Fruit fly (Drosophila melanogaster) whole organism, embryonic: ENCODE results near the gene CG46459.

ENCODE experiments used
- Atf3 ChIP-seq: fragments of 200-800 bp; sonication (Bioruptor generic); optimal IDR thresholded peaks from 3 replicates; lab custom pipeline; 2016; ENCODE audit warnings: missing biosample characterization, missing genetic modification characterization
- CG10431 ChIP-seq: fragments of 200-800 bp; sonication (Bioruptor generic); optimal IDR thresholded peaks from 3 replicates; lab custom pipeline; 2018; ENCODE audit warnings: missing biosample characterization, mild to moderate bottlenecking, missing genetic modification characterization
- CG12391 ChIP-seq: fragments of 200-800 bp; sonication (Bioruptor generic); optimal IDR thresholded peaks from 3 replicates; lab custom pipeline; 2018; ENCODE audit warnings: missing biosample characterization, mild to moderate bottlenecking, missing genetic modification characterization, moderate library complexity
- CG13624 ChIP-seq: fragments of 200-800 bp; sonication (Bioruptor generic); optimal IDR thresholded peaks from 2 replicates; lab custom pipeline; 2016; ENCODE audit warnings: missing biosample characterization, missing genetic modification characterization
- CG13894 ChIP-seq: fragments of 200-800 bp; sonication (Bioruptor generic); optimal IDR thresholded peaks from 3 replicates; lab custom pipeline; 2018; ENCODE audit warnings: missing biosample characterization, mild to moderate bottlenecking, missing genetic modification characterization, moderate library complexity
- CG14860 ChIP-seq: fragments of 200-800 bp; sonication (Bioruptor generic); IDR thresholded peaks from 3 replicates; pipeline ENCODE4 v1.3.6; 2022; ENCODE audit warnings: missing biosample characterization, missing genetic modification characterization; ENCODE audit not compliant: partially characterized antibody
- CG15269 ChIP-seq: fragments of 200-800 bp; sonication (Bioruptor generic); optimal IDR thresholded peaks from 2 replicates; lab custom pipeline; 2018; ENCODE audit warnings: missing biosample characterization, mild to moderate bottlenecking, missing genetic modification characterization, moderate library complexity
- CG1603 ChIP-seq: fragments of 200-800 bp; sonication (Bioruptor generic); optimal IDR thresholded peaks from 2 replicates; lab custom pipeline; 2019; ENCODE audit warnings: missing biosample characterization, mild to moderate bottlenecking, missing genetic modification characterization, moderate library complexity
- CG1647 ChIP-seq: fragments of 200-800 bp; sonication (Bioruptor generic); optimal IDR thresholded peaks from 3 replicates; lab custom pipeline; 2016; ENCODE audit warnings: missing biosample characterization, missing genetic modification characterization
- CG17568 ChIP-seq: fragments of 200-800 bp; sonication (Bioruptor generic); optimal IDR thresholded peaks from 2 replicates; lab custom pipeline; 2018; ENCODE audit warnings: missing biosample characterization, mild to moderate bottlenecking, missing genetic modification characterization, moderate library complexity
- CG17829 ChIP-seq: fragments of 200-800 bp; optimal IDR thresholded peaks from 2 replicates; lab custom pipeline; 2019; ENCODE audit warnings: missing biosample characterization, mild to moderate bottlenecking, missing genetic modification characterization, moderate library complexity
- CG31365 ChIP-seq: fragments of 200-800 bp; sonication (Bioruptor generic); optimal IDR thresholded peaks from 2 replicates; lab custom pipeline; 2018; ENCODE audit warnings: missing biosample characterization, mild to moderate bottlenecking, missing genetic modification characterization
- CG3995 ChIP-seq: fragments of 200-800 bp; sonication (Bioruptor generic); optimal IDR thresholded peaks from 3 replicates; lab custom pipeline; 2016; ENCODE audit warnings: missing biosample characterization, missing genetic modification characterization
- CG42726 ChIP-seq: fragments of 200-800 bp; sonication (Bioruptor generic); IDR thresholded peaks from 2 replicates; pipeline ENCODE4 v1.3.6; 2022; ENCODE audit warnings: missing biosample characterization, missing genetic modification characterization; ENCODE audit not compliant: partially characterized antibody
- CG5180 ChIP-seq: fragments of 200-800 bp; sonication (Bioruptor generic); optimal IDR thresholded peaks from 3 replicates; lab custom pipeline; 2017; ENCODE audit warnings: missing biosample characterization, missing genetic modification characterization, mild to moderate bottlenecking, moderate library complexity, missing genetic modification reagents
- CG6791 ChIP-seq: fragments of 200-800 bp; sonication (Bioruptor generic); IDR thresholded peaks from 3 replicates; pipeline ENCODE4 v1.3.6; 2022; ENCODE audit warnings: missing biosample characterization, missing genetic modification characterization; ENCODE audit not compliant: partially characterized antibody
- CG8290 ChIP-seq, 3 experiments: fragments of 200-800 bp; sonication (Bioruptor generic); optimal IDR thresholded peaks; 2 replicates each; lab custom pipeline; 2016 to 2019; ENCODE audit warnings: missing biosample characterization in 3 of 3, missing genetic modification characterization in 3 of 3, mild to moderate bottlenecking in 2 of 3, moderate library complexity in 1 of 3
- CG9437 ChIP-seq: fragments of 200-800 bp; sonication (Bioruptor generic); optimal IDR thresholded peaks from 2 replicates; lab custom pipeline; 2018; ENCODE audit warnings: missing biosample characterization, mild to moderate bottlenecking, missing genetic modification characterization
- CG9932 ChIP-seq: fragments of 200-800 bp; sonication (Bioruptor generic); IDR thresholded peaks from 2 replicates; pipeline ENCODE4 v1.3.6; 2022; ENCODE audit warnings: missing biosample characterization, missing genetic modification characterization
- Camta ChIP-seq: fragments of 200-800 bp; sonication (Bioruptor generic); optimal IDR thresholded peaks from 2 replicates; lab custom pipeline; 2016; ENCODE audit warnings: missing biosample characterization, missing genetic modification characterization
- Deaf1 ChIP-seq: fragments of 200-800 bp; optimal IDR thresholded peaks from 3 replicates; lab custom pipeline; 2019; ENCODE audit warnings: missing biosample characterization, mild to moderate bottlenecking, missing genetic modification characterization, moderate library complexity
- Doc3 ChIP-seq: fragments of 200-800 bp; sonication (Bioruptor generic); IDR thresholded peaks from 3 replicates; pipeline ENCODE4 v1.3.6; 2022; ENCODE audit warnings: missing biosample characterization, missing genetic modification characterization; ENCODE audit not compliant: partially characterized antibody
- E2f1 ChIP-seq: fragments of 200-800 bp; sonication (Bioruptor generic); IDR thresholded peaks from 2 replicates; pipeline ENCODE4 v1.3.6; 2022; ENCODE audit warnings: missing biosample characterization, missing genetic modification characterization
- Hey ChIP-seq: fragments of 200-800 bp; sonication (Bioruptor generic); optimal IDR thresholded peaks from 3 replicates; lab custom pipeline; 2018; ENCODE audit warnings: missing biosample characterization, mild to moderate bottlenecking, missing genetic modification characterization
- HmgD ChIP-seq: fragments of 200-800 bp; sonication (Bioruptor generic); optimal IDR thresholded peaks from 3 replicates; lab custom pipeline; 2016; ENCODE audit warnings: missing biosample characterization, missing genetic modification characterization
- Hmx ChIP-seq: fragments of 200-800 bp; sonication (Bioruptor generic); optimal IDR thresholded peaks from 2 replicates; lab custom pipeline; 2016; ENCODE audit warnings: missing biosample characterization, missing genetic modification characterization
- Nf-YB ChIP-seq: fragments of 200-800 bp; sonication (Bioruptor generic); optimal IDR thresholded peaks from 3 replicates; lab custom pipeline; 2019; ENCODE audit warnings: missing biosample characterization, mild to moderate bottlenecking, missing genetic modification characterization, moderate library complexity
- Trl ChIP-seq, 3 experiments: fragments of >200 bp in 2 of 3; fragments of 200-800 bp in 1 of 3; sonication (Bioruptor generic) in 1 of 3; optimal IDR thresholded peaks; 2 replicates in 1 of 3; 3 replicates in 2 of 3; lab custom pipeline; 2016 to 2017; ENCODE audit warnings: missing biosample characterization in 1 of 3, missing genetic modification characterization in 1 of 3
- Xrp1 ChIP-seq: fragments of 200-800 bp; sonication (Bioruptor generic); IDR thresholded peaks from 2 replicates; pipeline ENCODE4 v1.3.6; 2022; ENCODE audit warnings: missing biosample characterization, missing genetic modification characterization
- amos ChIP-seq: fragments of 200-800 bp; sonication (Bioruptor generic); IDR thresholded peaks from 2 replicates; pipeline ENCODE4 v1.3.6; 2022; ENCODE audit warnings: missing biosample characterization, missing genetic modification characterization; ENCODE audit not compliant: partially characterized antibody
- chinmo ChIP-seq: fragments of 200-800 bp; sonication (Bioruptor generic); IDR thresholded peaks from 4 replicates; pipeline ENCODE4 v1.3.6; 2022; ENCODE audit warnings: missing biosample characterization, missing genetic modification characterization; ENCODE audit not compliant: partially characterized antibody
- crc ChIP-seq: fragments of 200-800 bp; sonication (Bioruptor generic); optimal IDR thresholded peaks from 2 replicates; lab custom pipeline; 2016; ENCODE audit warnings: missing biosample characterization, missing genetic modification characterization
- dmrt11E ChIP-seq: fragments of 200-800 bp; sonication (Bioruptor generic); optimal IDR thresholded peaks from 3 replicates; lab custom pipeline; 2018; ENCODE audit warnings: missing biosample characterization, mild to moderate bottlenecking, missing genetic modification characterization, moderate library complexity
- grn ChIP-seq: fragments of 200-800 bp; sonication (Bioruptor generic); optimal IDR thresholded peaks from 3 replicates; lab custom pipeline; 2017; ENCODE audit warnings: missing biosample characterization, missing genetic modification characterization
- her ChIP-seq: fragments of 200-800 bp; sonication (Bioruptor generic); optimal IDR thresholded peaks from 2 replicates; lab custom pipeline; 2016; ENCODE audit warnings: missing biosample characterization, missing genetic modification characterization
- inv ChIP-seq: fragments of 200-800 bp; sonication (Bioruptor generic); IDR thresholded peaks from 2 replicates; pipeline ENCODE4 v1.3.6; 2022; ENCODE audit warnings: missing biosample characterization, missing genetic modification characterization; ENCODE audit not compliant: partially characterized antibody
- kni ChIP-seq: fragments of 200-800 bp; sonication (Bioruptor generic); optimal IDR thresholded peaks from 3 replicates; lab custom pipeline; 2017; ENCODE audit warnings: mild to moderate bottlenecking, missing biosample characterization, missing genetic modification reagents, missing genetic modification characterization
- lab ChIP-seq: fragments of 200-800 bp; sonication (Bioruptor generic); optimal IDR thresholded peaks from 3 replicates; lab custom pipeline; 2017; ENCODE audit warnings: missing biosample characterization, missing genetic modification characterization, mild to moderate bottlenecking, moderate library complexity, missing genetic modification reagents
- lmd ChIP-seq: fragments of 200-800 bp; sonication (Bioruptor generic); IDR thresholded peaks from 2 replicates; pipeline ENCODE4 v1.3.6; 2022; ENCODE audit warnings: missing biosample characterization, missing genetic modification characterization
- otp ChIP-seq: fragments of 200-800 bp; sonication (Bioruptor generic); IDR thresholded peaks from 3 replicates; pipeline ENCODE4, ENCODE4 v1.3.6; 2022; ENCODE audit warnings: missing biosample characterization, missing genetic modification characterization
- pita ChIP-seq: fragments of 200-800 bp; sonication (Bioruptor generic); optimal IDR thresholded peaks from 2 replicates; lab custom pipeline; 2017; ENCODE audit warnings: missing biosample characterization, mild to moderate bottlenecking, missing genetic modification characterization
- prd ChIP-seq, 3 experiments: fragments of >200 bp in 2 of 3; fragments of 200-800 bp in 1 of 3; sonication (Bioruptor generic) in 1 of 3; optimal IDR thresholded peaks in 2 of 3; IDR thresholded peaks in 1 of 3; 2 replicates in 2 of 3; 3 replicates in 1 of 3; pipeline versions ENCODE4 v1.3.6 to Lab custom; 2017 to 2022; ENCODE audit warnings: missing biosample characterization in 1 of 3, missing genetic modification characterization in 1 of 3
- pros ChIP-seq: fragments of 200-800 bp; sonication (Bioruptor generic); optimal IDR thresholded peaks from 3 replicates; lab custom pipeline; 2019; ENCODE audit warnings: missing biosample characterization, mild to moderate bottlenecking, missing genetic modification characterization, moderate library complexity
- sd ChIP-seq: fragments of 200-800 bp; sonication (Bioruptor generic); optimal IDR thresholded peaks from 3 replicates; lab custom pipeline; 2018; ENCODE audit warnings: missing biosample characterization, mild to moderate bottlenecking, missing genetic modification characterization, moderate library complexity
- stwl ChIP-seq: fragments of 200-800 bp; sonication (Bioruptor generic); optimal IDR thresholded peaks from 3 replicates; lab custom pipeline; 2018; ENCODE audit warnings: missing biosample characterization, mild to moderate bottlenecking, missing genetic modification characterization, moderate library complexity
- vvl ChIP-seq: fragments of 200-800 bp; sonication (Bioruptor generic); IDR thresholded peaks from 2 replicates; pipeline ENCODE4 v1.3.6; 2022; ENCODE audit warnings: missing biosample characterization, missing genetic modification characterization

CG46459 gene

DNA sequence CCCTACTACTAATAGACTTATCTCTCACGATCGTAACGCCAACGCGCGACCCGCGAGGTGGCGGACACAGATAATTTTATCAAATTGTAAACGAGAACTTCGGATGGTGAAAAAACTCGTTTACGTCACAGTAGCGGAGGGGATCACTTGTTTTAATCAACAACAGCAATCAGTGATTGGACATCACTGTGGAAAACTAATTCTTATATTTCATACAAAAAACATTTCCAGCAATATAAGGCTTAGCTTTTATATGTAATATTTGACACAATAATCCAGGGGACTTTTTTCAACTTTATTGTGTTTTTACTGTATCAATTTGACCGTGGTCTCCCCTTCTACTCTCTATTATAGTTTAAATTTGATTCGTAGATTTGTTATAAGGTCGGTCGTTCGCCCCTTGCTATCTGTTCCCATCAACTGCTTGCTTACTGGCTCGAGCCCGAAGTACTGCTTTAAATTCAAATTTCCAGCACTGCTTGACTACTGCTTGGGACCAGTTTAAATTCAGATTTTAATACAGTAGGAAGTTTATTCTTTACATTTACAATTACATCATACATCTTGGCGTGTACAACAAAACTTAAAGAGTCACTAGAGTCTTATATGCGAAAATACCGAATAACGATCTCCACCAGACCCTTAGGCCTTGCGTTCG, 19.1 kb upstream of the CG46459 start, which contains the start of gene CG6465 (continued):
- TF ChIP-seq CG8290 (GFP tag; optimal IDR thresholded peaks at IDR 0.05; lab: Kevin White, UChicago) (peak; percentile 39), CG8290 (tag; optimal IDR thresholded peaks at IDR 0.05; lab: Kevin White, UChicago) (peak; percentile 56 to 76), Hey (tag; lab: Kevin White, UChicago) (no peak), CG6791 (GFP tag; lab: Robert Waterston, UW) (no peak), lmd (GFP tag; lab: Robert Waterston, UW) (peak; percentile 17; the same call in 1 of the 2 replicates), Atf3 (GFP tag; lab: Kevin White, UChicago) (no peak), Hmx (no peak), stwl (peak; percentile 85), crc (GFP tag; lab: Kevin White, UChicago) (peak; percentile 4), CG1603 (tag; lab: Kevin White, UChicago) (peak; percentile 15), pros (GFP tag; lab: Kevin White, UChicago) (peak; percentile 47), chinmo (GFP tag; lab: Robert Waterston, UW) (0 out of 4 replicates have a peak, but pooled peaks have one; percentile 5), prd (optimal IDR thresholded peaks at IDR 0.05; lab: Kevin White, UChicago) (no peak), prd (GFP tag; IDR thresholded peaks at IDR 0.05; lab: Robert Waterston, UW) (no peak), CG15269 (tag; lab: Kevin White, UChicago) (no peak), CG3995 (GFP tag; lab: Kevin White, UChicago) (peak; percentile 52), CG10431 (GFP tag; lab: Kevin White, UChicago) (no peak), CG1647 (GFP tag; lab: Kevin White, UChicago) (no peak), Nf-YB (GFP tag; lab: Kevin White, UChicago) (peak; percentile 10), lab (GFP tag; lab: Kevin White, UChicago) (peak; percentile 68), CG17568 (GFP tag; lab: Kevin White, UChicago) (no peak), grn (GFP tag; lab: Kevin White, UChicago) (peak; percentile 98), her (GFP tag; lab: Kevin White, UChicago) (no peak), CG14860 (GFP tag; lab: Robert Waterston, UW) (no peak), kni (peak; percentile 62), vvl (GFP tag; lab: Robert Waterston, UW) (peak; percentile 84), CG13624 (GFP tag; lab: Kevin White, UChicago) (peak; percentile 40), otp (GFP tag; lab: Robert Waterston, UW) (no peak), CG12391 (tag; lab: Kevin White, UChicago) (no peak), CG9932 (GFP tag; lab: Robert Waterston, UW) (no peak), CG17829 (tag; lab: Kevin White, UChicago) (peak; percentile 23), pita (peak; percentile 71), CG9437 (GFP tag; lab: Kevin White, UChicago) (no peak), CG13894 (tag; lab: Kevin White, UChicago) (peak; percentile 76), dmrt11E (peak; percentile 4), inv (peak; percentile 7; the same call in 1 of the 2 replicates), amos (GFP tag; lab: Robert Waterston, UW) (peak; percentile 68), CG5180 (GFP tag; lab: Kevin White, UChicago) (no peak), sd (tag; lab: Kevin White, UChicago) (peak; percentile 9), CG42726 (GFP tag; lab: Robert Waterston, UW) (peak; percentile 71), Deaf1 (tag; lab: Kevin White, UChicago) (peak; percentile 61), CG31365 (tag; lab: Kevin White, UChicago) (peak; percentile 100), Camta (GFP tag; lab: Kevin White, UChicago) (peak; percentile 33), HmgD (peak; percentile 78), Trl (optimal IDR thresholded peaks at IDR 0.05; lab: Kevin White, UChicago) (no peak), Trl (GFP tag; optimal IDR thresholded peaks at IDR 0.05; lab: Kevin White, UChicago) (no peak), Doc3 (GFP tag; lab: Robert Waterston, UW) (no peak), Xrp1 (GFP tag; lab: Robert Waterston, UW) (peak; percentile 32; the same call in 1 of the 2 replicates), E2f1 (0 out of 2 replicates have a peak, but pooled peaks have one; percentile 44)
